Worm (Caenorhabditis elegans): Measurements from ENCODE around the gene K05F6.14.

Gene K05F6.14

DNA sequence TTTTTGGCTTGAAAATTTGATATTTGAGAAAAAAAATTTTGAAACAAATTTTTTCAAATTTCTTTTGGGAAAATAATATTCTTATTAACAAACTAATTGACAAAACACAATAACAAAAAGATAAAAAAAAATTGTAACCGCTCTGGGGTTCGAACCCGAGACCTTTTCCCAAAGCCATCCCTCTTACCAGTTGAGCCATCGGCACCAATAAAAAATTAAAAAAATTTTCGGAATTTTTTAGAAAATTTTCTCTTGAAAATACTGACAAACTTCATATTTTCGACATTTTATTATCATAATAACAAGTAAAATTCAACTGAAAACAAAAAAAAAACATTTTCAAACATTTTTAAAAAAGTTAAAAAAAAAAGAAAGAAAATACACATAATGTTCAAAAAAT, 40.0 kb upstream of the K05F6.14 start:
- TF ChIP-seq snpc-4 (tag; optimal IDR thresholded peaks at IDR 0.05) = no peak
- TF ChIP-seq elt-1 (tag; optimal IDR thresholded peaks at IDR 0.05) = no peak
- TF ChIP-seq gmeb-1 (tag; optimal IDR thresholded peaks at IDR 0.05) = no peak
- TF ChIP-seq mbf-1 (tag; optimal IDR thresholded peaks at IDR 0.05) = no peak

DNA sequence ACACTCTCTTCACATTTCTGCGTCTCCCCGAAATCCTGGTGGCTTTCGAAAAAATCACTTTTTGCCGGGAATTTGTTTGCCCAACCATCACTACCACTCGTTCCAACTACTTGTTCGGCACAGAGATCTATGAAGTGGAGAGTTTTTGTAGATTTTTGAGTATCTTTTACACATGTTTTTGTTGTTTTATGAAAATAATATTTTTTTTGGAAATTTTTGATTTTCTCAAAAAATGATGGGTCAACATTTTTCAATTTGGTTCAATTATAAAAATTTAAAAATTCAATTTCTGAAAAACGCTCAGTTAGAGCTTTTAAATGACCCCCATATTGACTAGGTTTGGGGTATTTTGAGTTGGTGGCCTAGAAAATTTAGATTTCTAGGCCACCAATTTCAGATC, 36.5 kb upstream of the K05F6.14 start, which contains the start of gene Y51H7BR.7:
Gene Y51H7BR.7 (minus strand): TSS at position 101 of the 400 bp plus-strand sequence.
- no peak for TF ChIP-seq unc-55 (GFP tag; optimal IDR thresholded peaks at IDR 0.05)
- TF ChIP-seq crh-2 (tag; optimal IDR thresholded peaks at IDR 0.05) = no peak
- TF ChIP-seq lin-13 (GFP tag; optimal IDR thresholded peaks at IDR 0.05) = no peak
- no peak for TF ChIP-seq zag-1 (tag; optimal IDR thresholded peaks at IDR 0.05)
- no peak for TF ChIP-seq nhr-25 (tag; optimal IDR thresholded peaks at IDR 0.05)
- TF ChIP-seq mab-5 (tag; optimal IDR thresholded peaks at IDR 0.05) = no peak
- no peak for TF ChIP-seq egl-27 (tag; optimal IDR thresholded peaks at IDR 0.05)
- TF ChIP-seq skn-1 (tag; optimal IDR thresholded peaks at IDR 0.05) = no peak
- no peak for TF ChIP-seq nhr-129 (tag; optimal IDR thresholded peaks at IDR 0.05)

DNA sequence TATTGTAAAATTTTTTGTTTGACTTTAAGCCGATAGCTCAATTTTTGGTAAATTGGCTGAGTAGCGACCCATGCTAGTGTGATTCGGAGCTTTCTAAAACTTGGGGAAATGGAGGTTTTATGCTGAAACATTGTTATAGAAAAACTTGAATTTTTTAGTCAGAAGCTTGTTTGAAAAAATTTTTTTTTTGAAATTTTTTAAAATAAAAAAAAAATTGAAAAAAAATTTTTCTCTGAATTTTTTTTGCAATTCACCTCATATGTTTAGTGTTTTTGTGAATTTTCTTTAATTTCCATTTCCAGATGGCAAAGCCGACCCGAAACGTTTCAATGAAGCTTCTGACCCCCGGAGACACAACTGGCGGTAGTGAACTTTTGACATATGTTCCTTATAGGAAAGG, 32.9 kb upstream of the K05F6.14 start, which contains the start of gene Y51H7BR.4:
Gene Y51H7BR.4 (plus strand): TSS at position 301 of the 400 bp plus-strand sequence.
- TF ChIP-seq lin-39 (tag; optimal IDR thresholded peaks at IDR 0.05) = no peak
- TF ChIP-seq lsy-2 (tag; optimal IDR thresholded peaks at IDR 0.05) = no peak
- TF ChIP-seq ztf-11 (tag; optimal IDR thresholded peaks at IDR 0.05) = no peak
- TF ChIP-seq ama-1 (optimal IDR thresholded peaks at IDR 0.05) = no peak
- TF ChIP-seq unc-55 (GFP tag; optimal IDR thresholded peaks at IDR 0.05) = no peak
- no peak for TF ChIP-seq mbf-1 (tag; optimal IDR thresholded peaks at IDR 0.05)
- TF ChIP-seq snpc-4 (tag; optimal IDR thresholded peaks at IDR 0.05) = no peak
- TF ChIP-seq ZK546.5 (tag; optimal IDR thresholded peaks at IDR 0.05) = no peak
- TF ChIP-seq nhr-129 (tag; optimal IDR thresholded peaks at IDR 0.05) = no peak
- TF ChIP-seq sem-4 (tag; optimal IDR thresholded peaks at IDR 0.05) = no peak
- TF ChIP-seq nhr-10 (tag; optimal IDR thresholded peaks at IDR 0.05) = no peak
- TF ChIP-seq elt-1 (tag; optimal IDR thresholded peaks at IDR 0.05) = no peak
- no peak for TF ChIP-seq blmp-1 (tag; optimal IDR thresholded peaks at IDR 0.05; ENCODE audit: insufficient read depth)
- no peak for TF ChIP-seq lin-13 (GFP tag; optimal IDR thresholded peaks at IDR 0.05)
- TF ChIP-seq gmeb-1 (tag; optimal IDR thresholded peaks at IDR 0.05) = no peak

DNA sequence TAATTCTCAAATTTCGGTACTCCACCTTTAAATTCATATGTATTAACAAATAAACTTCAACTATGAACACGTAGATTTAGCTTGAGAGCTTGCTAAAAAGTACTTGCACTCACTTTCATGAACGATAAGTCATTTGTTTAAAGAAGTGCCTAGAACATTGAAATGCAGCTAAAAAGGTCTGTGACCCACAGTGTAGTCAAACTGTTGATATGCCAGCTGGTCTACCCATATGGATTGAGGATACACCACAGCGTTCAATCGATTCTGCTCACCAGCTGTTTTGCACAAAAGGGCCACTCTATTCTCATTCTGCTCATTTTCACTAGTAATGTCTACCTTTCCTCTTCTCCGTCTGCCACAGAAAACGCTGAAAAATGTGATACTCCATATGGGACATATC, 26.0 kb upstream of the K05F6.14 start, which contains the start of gene fbxb-43:
Gene fbxb-43 (plus strand): TSS at position 301 of the 400 bp plus-strand sequence.
- no peak for TF ChIP-seq nhr-77 (tag; optimal IDR thresholded peaks at IDR 0.05)
- no peak for TF ChIP-seq nhr-25 (tag; optimal IDR thresholded peaks at IDR 0.05)
- no peak for TF ChIP-seq elt-1 (tag; optimal IDR thresholded peaks at IDR 0.05)
- no peak for TF ChIP-seq aly-2 (tag; optimal IDR thresholded peaks at IDR 0.05)
- no peak for TF ChIP-seq sma-3 (GFP tag; optimal IDR thresholded peaks at IDR 0.05)
- no peak for TF ChIP-seq egl-27 (tag; optimal IDR thresholded peaks at IDR 0.05)
- no peak for TF ChIP-seq nhr-21 (tag; optimal IDR thresholded peaks at IDR 0.05)
- no peak for TF ChIP-seq lin-11 (tag; optimal IDR thresholded peaks at IDR 0.05)
- no peak for TF ChIP-seq unc-55 (GFP tag; optimal IDR thresholded peaks at IDR 0.05)
- no peak for TF ChIP-seq unc-62 (GFP tag; optimal IDR thresholded peaks at IDR 0.05)
- no peak for TF ChIP-seq blmp-1 (tag; optimal IDR thresholded peaks at IDR 0.05; ENCODE audit: insufficient read depth)
- no peak for TF ChIP-seq dmd-4 (tag; optimal IDR thresholded peaks at IDR 0.05)
- TF ChIP-seq fos-1 (tag; optimal IDR thresholded peaks at IDR 0.05) = no peak
- TF ChIP-seq crh-2 (tag; optimal IDR thresholded peaks at IDR 0.05) = no peak
- no peak for TF ChIP-seq peb-1 (tag; optimal IDR thresholded peaks at IDR 0.05)
- no peak for TF ChIP-seq snpc-4 (tag; optimal IDR thresholded peaks at IDR 0.05)
- TF ChIP-seq ama-1 (optimal IDR thresholded peaks at IDR 0.05) = no peak

DNA sequence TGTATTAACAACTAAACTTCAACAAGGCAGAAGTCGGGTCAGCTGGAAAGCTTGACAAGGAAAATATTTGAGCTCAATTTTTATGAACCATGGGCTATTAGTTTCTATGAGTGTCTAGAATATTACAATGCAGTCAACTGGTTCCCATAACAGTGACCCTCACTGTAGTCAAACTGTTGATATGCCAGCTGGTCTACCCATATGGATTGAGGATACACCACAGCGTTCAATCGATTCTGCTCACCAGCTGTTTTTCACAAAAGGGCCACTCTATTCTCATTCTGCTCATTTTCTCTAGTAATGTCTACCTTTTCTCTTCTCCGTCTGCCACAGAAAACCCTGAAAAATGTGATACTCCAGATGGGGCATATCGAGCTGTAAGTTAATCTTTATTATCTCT, 24.6 kb upstream of the K05F6.14 start, which contains the start of gene fbxb-42:
Gene fbxb-42 (plus strand): TSS at position 301 of the 400 bp plus-strand sequence.
- TF ChIP-seq aly-2 (tag; optimal IDR thresholded peaks at IDR 0.05) (no peak), C34F6.9 (tag; optimal IDR thresholded peaks at IDR 0.05) (no peak), nhr-6 (tag; optimal IDR thresholded peaks at IDR 0.05) (no peak), ztf-11 (tag; optimal IDR thresholded peaks at IDR 0.05) (no peak), lin-39 (tag; optimal IDR thresholded peaks at IDR 0.05) (no peak), Y55F3AM.14 (GFP tag; optimal IDR thresholded peaks at IDR 0.05) (no peak), alr-1 (tag; optimal IDR thresholded peaks at IDR 0.05) (no peak), dmd-4 (tag; optimal IDR thresholded peaks at IDR 0.05) (no peak), ceh-82 (tag; optimal IDR thresholded peaks at IDR 0.05) (no peak), sma-9 (GFP tag; optimal IDR thresholded peaks at IDR 0.05) (no peak), sma-9 (tag; optimal IDR thresholded peaks at IDR 0.05) (no peak), ama-1 (optimal IDR thresholded peaks at IDR 0.05) (no peak), ZK546.5 (tag; optimal IDR thresholded peaks at IDR 0.05) (no peak), nhr-25 (tag; optimal IDR thresholded peaks at IDR 0.05) (no peak), gmeb-1 (tag; optimal IDR thresholded peaks at IDR 0.05) (no peak), unc-55 (GFP tag; optimal IDR thresholded peaks at IDR 0.05) (no peak), zag-1 (tag; optimal IDR thresholded peaks at IDR 0.05) (no peak), ztf-1 (GFP tag; conservative IDR thresholded peaks at IDR 0.05) (no peak), nhr-12 (tag; optimal IDR thresholded peaks at IDR 0.05) (no peak), unc-62 (GFP tag; optimal IDR thresholded peaks at IDR 0.05) (no peak)
